Worm (Caenorhabditis elegans) whole organism, mixed stage, embryonic: ENCODE measurements around the gene Y51H7BR.4.

ENCODE experiments used
- ceh-43 ChIP-seq: fragments of 200-800 bp; sonication (Bioruptor generic); optimal IDR thresholded peaks from 2 replicates; lab custom pipeline; 2018; ENCODE audit warnings: mild to moderate bottlenecking, missing genetic modification characterization, moderate library complexity, missing compliant biosample characterization
- ceh-83 ChIP-seq: fragments of 200-800 bp; sonication (Bioruptor generic); optimal IDR thresholded peaks from 2 replicates; lab custom pipeline; 2018; ENCODE audit warnings: mild to moderate bottlenecking, missing genetic modification characterization, missing compliant biosample characterization
- ces-1 ChIP-seq: fragments of 150-350 bp; optimal IDR thresholded peaks from 2 replicates; lab custom pipeline; 2014; ENCODE audit warnings: missing biosample characterization, missing genetic modification reagents, missing genetic modification characterization
- lsy-2 ChIP-seq: fragments of 150-350 bp; optimal IDR thresholded peaks from 2 replicates; lab custom pipeline; 2014; ENCODE audit warnings: missing biosample characterization, missing genetic modification characterization
- nhr-12 ChIP-seq: fragments of 150-350 bp; optimal IDR thresholded peaks from 2 replicates; lab custom pipeline; 2014; ENCODE audit warnings: missing biosample characterization, missing genetic modification characterization
- nhr-237 ChIP-seq: fragments of 150-350 bp; optimal IDR thresholded peaks from 2 replicates; lab custom pipeline; 2014; ENCODE audit warnings: missing biosample characterization, missing genetic modification characterization
- nhr-28 ChIP-seq: fragments of 150-350 bp; optimal IDR thresholded peaks from 2 replicates; lab custom pipeline; 2014; ENCODE audit warnings: missing biosample characterization, missing genetic modification characterization
- pha-4 ChIP-seq: fragments of 150-350 bp; optimal IDR thresholded peaks from 2 replicates; lab custom pipeline; 2018; ENCODE audit warnings: missing biosample characterization, missing genetic modification reagents, missing genetic modification characterization
- snpc-4 ChIP-seq: fragments of 150-350 bp; optimal IDR thresholded peaks from 2 replicates; lab custom pipeline; 2014; ENCODE audit warnings: missing biosample characterization, missing genetic modification characterization
- sptf-1 ChIP-seq: sonication (generic microtip); optimal IDR thresholded peaks from 2 replicates; lab custom pipeline; 2017; ENCODE audit warnings: mild to moderate bottlenecking, missing genetic modification characterization, moderate library complexity, missing compliant biosample characterization
- unc-62 ChIP-seq: fragments of 150-350 bp; optimal IDR thresholded peaks from 2 replicates; lab custom pipeline; 2014; ENCODE audit warnings: missing biosample characterization, missing genetic modification reagents, missing genetic modification characterization

ce11 chrII:1503663-1504062 is 25.5 kb upstream of the Y51H7BR.4 start:
- no peak for TF ChIP-seq unc-62
- TF ChIP-seq sptf-1 = no peak
- no peak for TF ChIP-seq ces-1 (GFP tag; lab: Kevin White, UChicago)
- TF ChIP-seq nhr-237 (tag; lab: Kevin White, UChicago) = no peak
- no peak for TF ChIP-seq pha-4 (tag; lab: Kevin White, UChicago)
- no peak for TF ChIP-seq lsy-2
- TF ChIP-seq nhr-12 (tag; lab: Kevin White, UChicago) = no peak
- no peak for TF ChIP-seq nhr-28 (tag; lab: Kevin White, UChicago)
- TF ChIP-seq ceh-83 (GFP tag; lab: Kevin White, UChicago) = no peak
- TF ChIP-seq ceh-43 (GFP tag; lab: Kevin White, UChicago) = no peak
- TF ChIP-seq snpc-4 (tag; lab: Kevin White, UChicago) = no peak
